Fruit fly (Drosophila melanogaster): ENCODE results near the gene CG33722.

Gene CG33722

DNA sequence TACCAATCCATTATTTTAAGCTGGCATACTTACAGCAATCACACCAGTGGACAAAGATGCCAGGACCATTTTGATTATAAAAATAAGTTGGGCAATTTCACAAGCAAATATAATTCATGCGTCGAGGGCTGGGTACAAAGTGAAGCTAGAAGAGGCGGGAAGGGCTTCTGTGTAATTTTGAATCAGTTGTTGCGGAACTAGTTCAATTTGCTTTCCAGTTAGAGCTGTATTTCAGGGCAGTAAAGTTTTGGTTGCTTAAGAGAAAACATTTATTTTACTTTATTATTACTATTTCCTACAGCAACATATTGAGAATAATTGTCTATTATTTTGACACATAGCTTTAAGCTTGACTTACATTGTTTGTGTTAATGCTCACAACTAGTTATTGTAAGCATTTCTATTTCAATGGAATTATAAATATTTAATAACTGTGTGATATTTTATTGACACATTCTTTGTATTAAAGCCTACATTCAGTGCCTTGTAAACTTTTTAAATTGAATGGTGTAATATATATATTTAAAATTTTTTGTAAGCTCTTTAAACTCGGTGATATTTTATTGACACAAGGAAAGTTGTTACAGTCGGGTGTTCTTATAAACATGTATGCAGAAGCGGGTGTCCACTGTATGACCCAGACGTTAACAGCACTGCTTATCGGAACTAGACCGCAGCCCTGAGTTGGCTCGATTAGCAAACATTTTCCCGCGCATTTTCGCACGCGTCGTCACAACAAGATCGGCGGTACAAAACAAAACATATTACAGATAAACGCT is 20.6 kb downstream of the CG33722 start, which contains the start of the genes RPA1 and Mcm2 (continued):
- TF ChIP-seq az2 (GFP tag; optimal IDR thresholded peaks at IDR 0.05) (peak; percentile 81), CG4360 (GFP tag; IDR thresholded peaks at IDR 0.05) (peak; percentile 14; the same call in 1 of the 2 replicates), CG11504 (tag; optimal IDR thresholded peaks at IDR 0.05) (peak; percentile 83), CG4328 (GFP tag; optimal IDR thresholded peaks at IDR 0.05) (peak; percentile 83), CG1602 (GFP tag; optimal IDR thresholded peaks at IDR 0.05) (peak; percentile 78), CG12236 (GFP tag; optimal IDR thresholded peaks at IDR 0.05) (no peak), dysf (GFP tag; IDR thresholded peaks at IDR 0.05) (peak; percentile 85), Elba2 (GFP tag; optimal IDR thresholded peaks at IDR 0.05) (no peak), CG5953 (GFP tag; IDR thresholded peaks at IDR 0.05) (peak; percentile 35; the same call in 1 of the 2 replicates), rib (GFP tag; IDR thresholded peaks at IDR 0.05) (peak; percentile 14; the same call in 1 of the 2 replicates), cas (GFP tag; IDR thresholded peaks at IDR 0.05) (peak; percentile 63; the same call in 1 of the 2 replicates), Doc2 (GFP tag; IDR thresholded peaks at IDR 0.05) (peak; percentile 34; the same call in 1 of the 2 replicates), CG18764 (GFP tag; optimal IDR thresholded peaks at IDR 0.05) (peak; percentile 66), CG9932 (GFP tag; IDR thresholded peaks at IDR 0.05) (peak; percentile 93), PHDP (tag; optimal IDR thresholded peaks at IDR 0.05) (no peak), Hsf (GFP tag; optimal IDR thresholded peaks at IDR 0.05) (peak; percentile 74), CG9215 (GFP tag; IDR thresholded peaks at IDR 0.05) (peak; percentile 83), CG3726 (GFP tag; IDR thresholded peaks at IDR 0.05) (peak; percentile 70; the same call in 1 of the 3 replicates), lmd (GFP tag; IDR thresholded peaks at IDR 0.05) (peak; percentile 82), Atf-2 (GFP tag; optimal IDR thresholded peaks at IDR 0.05) (no peak), toy (GFP tag; IDR thresholded peaks at IDR 0.05) (peak; percentile 67; the same call in 1 of the 2 replicates), CG7357 (GFP tag; IDR thresholded peaks at IDR 0.05) (peak; percentile 66; the same call in 2 of the 3 replicates), CG9727 (GFP tag; optimal IDR thresholded peaks at IDR 0.05) (peak; percentile 82), CG12219 (GFP tag; optimal IDR thresholded peaks at IDR 0.05) (peak; percentile 50), Stat92E (GFP tag; optimal IDR thresholded peaks at IDR 0.05) (no peak), yki (optimal IDR thresholded peaks at IDR 0.05) (no peak), CTCF (GFP tag; optimal IDR thresholded peaks at IDR 0.05) (peak; percentile 7), fu2 (GFP tag; optimal IDR thresholded peaks at IDR 0.05) (peak; percentile 41), dan (GFP tag; IDR thresholded peaks at IDR 0.05) (no peak), Jarid2 (GFP tag; optimal IDR thresholded peaks at IDR 0.05) (peak; percentile 20), Sox102F (GFP tag; optimal IDR thresholded peaks at IDR 0.05) (peak; percentile 58), CG4730 (GFP tag; IDR thresholded peaks at IDR 0.05) (peak; percentile 49), E2f2 (GFP tag; IDR thresholded peaks at IDR 0.05) (peak; percentile 73), gfzf (GFP tag; optimal IDR thresholded peaks at IDR 0.05) (no peak), kay (GFP tag; optimal IDR thresholded peaks at IDR 0.05) (peak; percentile 47), Atf6 (GFP tag; IDR thresholded peaks at IDR 0.05) (peak; percentile 50; the same call in 1 of the 2 replicates), run (tag; optimal IDR thresholded peaks at IDR 0.05) (no peak), CG6272 (GFP tag; IDR thresholded peaks at IDR 0.05) (peak; percentile 79), ham (GFP tag; IDR thresholded peaks at IDR 0.05) (no peak), CG9609 (GFP tag; optimal IDR thresholded peaks at IDR 0.05) (peak; percentile 67), sens (GFP tag) (peak; percentile 91), Hand (GFP tag; optimal IDR thresholded peaks at IDR 0.05) (no peak), CG17328 (GFP tag; IDR thresholded peaks at IDR 0.05) (peak; percentile 41), CG10431 (GFP tag; optimal IDR thresholded peaks at IDR 0.05) (peak; percentile 45), CG7928 (GFP tag; optimal IDR thresholded peaks at IDR 0.05) (peak; percentile 93), Med (GFP tag) (peak; percentile 88), NC2β (GFP tag; optimal IDR thresholded peaks at IDR 0.05) (no peak), twi (tag; optimal IDR thresholded peaks at IDR 0.05) (peak; percentile 72), CG4707 (GFP tag; optimal IDR thresholded peaks at IDR 0.05) (no peak), phol (tag; optimal IDR thresholded peaks at IDR 0.05) (peak; percentile 80), tgo (GFP tag; IDR thresholded peaks at IDR 0.05) (peak; percentile 83)
